Worm (Caenorhabditis elegans) whole organism, L1 larva: ENCODE data around the gene abhd-14.
"Not testable (repeated sequence)": the region's sequence is repeated elsewhere in the genome, so short reads cannot be mapped to it uniquely, and the experiment has no call there.

Source experiments
- C04F5.9 ChIP-seq: sonication (generic microtip); optimal IDR thresholded peaks from 2 replicates; lab custom pipeline; 2016; ENCODE audit warnings: missing genetic modification characterization, missing compliant biosample characterization
- C16A3.4 ChIP-seq: fragments of 150-350 bp; optimal IDR thresholded peaks from 2 replicates; lab custom pipeline; 2014; ENCODE audit warnings: missing biosample characterization, missing genetic modification characterization
- ceh-88 ChIP-seq: fragments of 200-800 bp; sonication (Bioruptor generic); IDR thresholded peaks from 2 replicates; pipeline ENCODE4 v1.3.6; 2022; ENCODE audit warnings: missing genetic modification characterization, missing compliant biosample characterization
- ceh-90 ChIP-seq: sonication (generic microtip); optimal IDR thresholded peaks from 2 replicates; lab custom pipeline; 2016; ENCODE audit warnings: missing genetic modification characterization, missing compliant biosample characterization
- ces-1 ChIP-seq: fragments of 150-350 bp; optimal IDR thresholded peaks from 2 replicates; lab custom pipeline; 2014; ENCODE audit warnings: missing biosample characterization, missing genetic modification reagents, missing genetic modification characterization
- efl-1 ChIP-seq, 4 experiments: fragments of 150-350 bp; optimal IDR thresholded peaks in 3 of 4; peaks in 1 of 4; 1 replicate in 1 of 4; 2 replicates in 3 of 4; lab custom pipeline; 2014; ENCODE audit warnings: missing biosample characterization in 2 of 4, missing genetic modification characterization in 2 of 4, missing genetic modification reagents in 2 of 4
- egl-13 ChIP-seq: sonication (generic microtip); optimal IDR thresholded peaks from 2 replicates; lab custom pipeline; 2016; ENCODE audit warnings: missing genotype, missing genetic modification reagents, missing genetic modification characterization, missing compliant biosample characterization
- egl-27 ChIP-seq, 2 experiments: fragments of 150-350 bp in 1 of 2; sonication (generic microtip); optimal IDR thresholded peaks; 3 replicates each; lab custom pipeline; 2017 to 2018; ENCODE audit warnings: missing biosample characterization in 2 of 2, missing genetic modification characterization in 2 of 2, missing genetic modification reagents in 2 of 2
- elt-2 ChIP-seq: sonication (generic microtip); optimal IDR thresholded peaks from 2 replicates; lab custom pipeline; 2016; ENCODE audit warnings: missing genetic modification characterization, mild to moderate bottlenecking, inconsistent platforms, missing compliant biosample characterization, missing genetic modification reagents
- fkh-10 ChIP-seq: sonication (generic microtip); optimal IDR thresholded peaks from 2 replicates; lab custom pipeline; 2017; ENCODE audit warnings: missing biosample characterization, missing genetic modification reagents, missing genetic modification characterization
- grh-1 ChIP-seq: fragments of 200-800 bp; sonication (Bioruptor generic); IDR thresholded peaks from 2 replicates; pipeline ENCODE4 v1.3.6; 2022; ENCODE audit warnings: missing genetic modification reagents, missing genetic modification characterization, missing compliant biosample characterization
- hlh-17 ChIP-seq: fragments of 200-800 bp; sonication (Bioruptor generic); optimal IDR thresholded peaks from 2 replicates; lab custom pipeline; 2018; ENCODE audit warnings: missing genetic modification characterization, mild to moderate bottlenecking, missing compliant biosample characterization, moderate library complexity, borderline replicate concordance
- isw-1 ChIP-seq: fragments of 200-800 bp; sonication (Bioruptor generic); IDR thresholded peaks from 2 replicates; pipeline ENCODE4 v1.3.6; 2022; ENCODE audit warnings: missing genetic modification characterization, missing compliant biosample characterization
- jun-1 ChIP-seq: fragments of 150-350 bp; optimal IDR thresholded peaks from 2 replicates; lab custom pipeline; 2014; ENCODE audit warnings: missing biosample characterization, missing genetic modification reagents, missing genetic modification characterization
- lin-13 ChIP-seq: fragments of 150-350 bp; optimal IDR thresholded peaks from 2 replicates; lab custom pipeline; 2014; ENCODE audit warnings: missing biosample characterization, missing genetic modification reagents, missing genetic modification characterization
- lin-14 ChIP-seq: fragments of 200-800 bp; sonication (Bioruptor generic); optimal IDR thresholded peaks from 2 replicates; lab custom pipeline; 2018; ENCODE audit warnings: mild to moderate bottlenecking, missing genetic modification characterization, moderate library complexity, missing compliant biosample characterization
- lin-35 ChIP-seq, 2 experiments: fragments of 150-350 bp; optimal IDR thresholded peaks; 2 replicates each; lab custom pipeline; 2014; ENCODE audit warnings: missing biosample characterization in 2 of 2, missing genetic modification characterization in 2 of 2, missing genetic modification reagents in 2 of 2
- mef-2 ChIP-seq: fragments of 150-350 bp; optimal IDR thresholded peaks from 2 replicates; lab custom pipeline; 2014; ENCODE audit warnings: missing biosample characterization, missing genetic modification characterization
- nhr-19 ChIP-seq: fragments of 200-800 bp; sonication (Bioruptor generic); conservative IDR thresholded peaks from 2 replicates; pipeline ENCODE4 v1.3.6; 2022; ENCODE audit warnings: missing genetic modification characterization, missing compliant biosample characterization
- nhr-20 ChIP-seq: sonication (generic microtip); optimal IDR thresholded peaks from 2 replicates; lab custom pipeline; 2016; ENCODE audit warnings: mild to moderate bottlenecking, missing genetic modification characterization, missing compliant biosample characterization
- nhr-47 ChIP-seq: sonication (generic microtip); optimal IDR thresholded peaks from 2 replicates; lab custom pipeline; 2016; ENCODE audit warnings: mild to moderate bottlenecking, missing genetic modification characterization, moderate library complexity, missing compliant biosample characterization
- nhr-76 ChIP-seq: sonication (generic microtip); optimal IDR thresholded peaks from 2 replicates; lab custom pipeline; 2017; ENCODE audit warnings: missing biosample characterization, missing genetic modification characterization
- nhr-77 ChIP-seq: fragments of 150-350 bp; optimal IDR thresholded peaks from 2 replicates; lab custom pipeline; 2014; ENCODE audit warnings: missing biosample characterization, missing genetic modification characterization
- nhr-84 ChIP-seq: sonication (generic microtip); optimal IDR thresholded peaks from 2 replicates; lab custom pipeline; 2017; ENCODE audit warnings: missing biosample characterization, missing genetic modification characterization
- pag-3 ChIP-seq: sonication (generic microtip); optimal IDR thresholded peaks from 2 replicates; lab custom pipeline; 2017; ENCODE audit warnings: missing genetic modification characterization, mild to moderate bottlenecking, missing compliant biosample characterization, antibody characterized with exemption, borderline replicate concordance; ENCODE audit not compliant: insufficient read depth
- sox-4 ChIP-seq: sonication (generic microtip); optimal IDR thresholded peaks from 2 replicates; lab custom pipeline; 2016; ENCODE audit warnings: missing genetic modification characterization, missing compliant biosample characterization
- sup-37 ChIP-seq: fragments of 200-800 bp; sonication (Bioruptor generic); optimal IDR thresholded peaks from 2 replicates; lab custom pipeline; 2018; ENCODE audit warnings: mild to moderate bottlenecking, missing genetic modification characterization, missing compliant biosample characterization
- swsn-7 ChIP-seq: sonication (generic microtip); optimal IDR thresholded peaks from 2 replicates; lab custom pipeline; 2016; ENCODE audit warnings: missing genetic modification characterization, missing compliant biosample characterization
- tbx-2 ChIP-seq: sonication (generic microtip); optimal IDR thresholded peaks from 2 replicates; lab custom pipeline; 2016; ENCODE audit warnings: missing genetic modification characterization, missing compliant biosample characterization
- tlp-1 ChIP-seq: fragments of 150-350 bp; optimal IDR thresholded peaks from 2 replicates; lab custom pipeline; 2014; ENCODE audit warnings: missing biosample characterization, missing genetic modification characterization
- unc-130 ChIP-seq: fragments of 150-350 bp; optimal IDR thresholded peaks from 2 replicates; lab custom pipeline; 2017; ENCODE audit warnings: missing biosample characterization, missing genetic modification characterization, inconsistent platforms
- unc-86 ChIP-seq: sonication (generic microtip); optimal IDR thresholded peaks from 2 replicates; lab custom pipeline; 2016; ENCODE audit warnings: missing genetic modification characterization, missing compliant biosample characterization
- unc-98 ChIP-seq: fragments of 200-800 bp; sonication (Bioruptor generic); IDR thresholded peaks from 2 replicates; pipeline ENCODE4 v1.3.6; 2022; ENCODE audit warnings: missing genetic modification characterization, missing compliant biosample characterization
- zip-4 ChIP-seq: fragments of 200-800 bp; sonication (Bioruptor generic); optimal IDR thresholded peaks from 2 replicates; lab custom pipeline; 2018; ENCODE audit warnings: mild to moderate bottlenecking, missing genetic modification characterization, moderate library complexity, missing compliant biosample characterization
- ztf-4 ChIP-seq: fragments of 150-350 bp; optimal IDR thresholded peaks from 2 replicates; lab custom pipeline; 2014; ENCODE audit warnings: missing biosample characterization, missing genetic modification characterization

abhd-14 gene

DNA sequence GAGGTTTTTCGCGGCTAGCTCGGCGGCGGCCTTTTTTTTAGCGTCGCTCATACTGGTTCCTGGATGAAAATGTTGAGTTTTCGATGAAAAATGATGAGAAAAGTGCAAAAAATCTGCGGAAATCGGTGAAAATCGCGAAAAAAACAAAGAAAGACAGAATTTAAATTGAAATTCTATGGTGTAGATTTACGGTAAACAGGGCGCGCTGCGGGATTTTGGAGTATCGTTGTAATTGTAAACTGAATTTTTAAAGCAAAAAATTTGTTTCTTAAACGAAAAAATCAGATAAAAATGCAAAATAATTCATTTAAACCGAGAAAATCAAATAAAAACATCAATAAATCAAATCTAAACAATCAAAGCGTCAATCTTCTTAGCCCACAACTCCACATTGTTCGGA is 24.9 kb upstream of the abhd-14 start, which contains the start of gene dcap-1 (continued):
- TF ChIP-seq jun-1 (tag; lab: Kevin White, UChicago) = no peak
- no peak for TF ChIP-seq ztf-4 (tag; lab: Kevin White, UChicago)
- no peak for TF ChIP-seq sup-37 (GFP tag; lab: Kevin White, UChicago)
- no peak for TF ChIP-seq egl-13 (tag; lab: Kevin White, UChicago)
- no peak for TF ChIP-seq mef-2 (tag; lab: Kevin White, UChicago)
- peak; percentile 48 to 63 for TF ChIP-seq efl-1 (optimal IDR thresholded peaks at IDR 0.05; lab: Kevin White, UChicago)
- peak; percentile 60 to 91 for TF ChIP-seq efl-1 (GFP tag; optimal IDR thresholded peaks at IDR 0.05 in 1 of 2; lab: Kevin White, UChicago)
- peak; percentile 20; the same call in 1 of the 2 replicates for TF ChIP-seq isw-1 (GFP tag; lab: Robert Waterston, UW)
- peak; percentile 29 for TF ChIP-seq tbx-2 (tag; lab: Kevin White, UChicago)
- no peak for TF ChIP-seq nhr-77 (tag; lab: Kevin White, UChicago)
- no peak for TF ChIP-seq pag-3

DNA sequence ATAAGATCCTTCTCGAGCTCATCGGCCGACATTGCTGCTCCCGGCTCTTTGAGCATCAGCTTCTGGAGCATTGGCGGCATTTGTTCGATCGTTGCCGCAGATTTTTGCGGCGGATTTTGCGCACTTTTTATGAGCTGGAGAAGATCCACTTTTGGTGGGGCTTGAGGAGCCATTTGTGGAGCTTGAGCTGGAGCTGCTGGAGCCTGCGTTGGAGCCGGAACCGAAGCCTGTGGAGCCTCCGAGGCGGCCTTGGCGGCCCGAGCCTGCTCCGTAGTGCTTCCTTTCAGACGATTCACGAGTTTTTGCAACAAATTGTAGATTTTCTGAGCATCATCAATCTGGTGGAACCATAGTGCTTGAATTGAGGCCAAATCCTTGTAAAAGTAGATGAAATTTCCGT is 24.1 kb upstream of the abhd-14 start:
- TF ChIP-seq unc-130 = no peak
- TF ChIP-seq ceh-88 = no peak
- TF ChIP-seq elt-2 (tag; lab: Kevin White, UChicago) = no peak
- TF ChIP-seq ztf-4 (tag; lab: Kevin White, UChicago) = no peak
- no peak for TF ChIP-seq efl-1 (optimal IDR thresholded peaks at IDR 0.05; lab: Kevin White, UChicago)
- TF ChIP-seq efl-1 (GFP tag; optimal IDR thresholded peaks at IDR 0.05 in 1 of 2; lab: Kevin White, UChicago) = peak in 1 of 2 experiments; percentile 10

- TF ChIP-seq swsn-7 (tag; lab: Kevin White, UChicago); fkh-10 (GFP tag; lab: Kevin White, UChicago); lin-13 (GFP tag; lab: Kevin White, UChicago): not testable (repeated sequence)
Measured at ce11 chrIV:1051636-1052133, 21.8 kb upstream of the abhd-14 start, which contains the start of gene Y55F3AM.21. Gene Y55F3AM.21 (minus strand): TSS chrIV:1051686.

DNA sequence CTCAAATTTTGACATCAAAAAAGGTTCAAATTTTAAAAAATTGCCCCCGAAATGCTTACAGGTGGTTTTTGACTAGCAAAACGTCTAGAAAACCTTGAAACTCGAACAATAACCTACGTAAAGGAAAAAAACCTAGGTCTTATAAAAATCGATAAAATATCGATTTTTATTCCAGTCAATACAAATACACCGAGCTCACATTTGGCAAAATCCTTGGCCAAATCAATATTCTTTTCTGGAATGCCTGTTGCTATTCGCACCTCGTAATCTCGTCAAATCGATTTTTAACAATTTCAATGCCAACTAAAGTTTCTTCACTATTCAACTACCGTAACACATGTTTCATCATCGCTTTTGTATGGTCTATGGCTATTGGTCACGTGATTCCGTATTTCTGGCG is 17.2 kb upstream of the abhd-14 start:
- TF ChIP-seq nhr-20 (tag; lab: Kevin White, UChicago) (no peak), sox-4 (tag; lab: Kevin White, UChicago) (no peak), lin-14 (GFP tag; lab: Kevin White, UChicago) (no peak), grh-1 (GFP tag; lab: Robert Waterston, UW) (no peak), ces-1 (GFP tag; lab: Kevin White, UChicago) (no peak), ceh-90 (tag; lab: Kevin White, UChicago) (no peak), nhr-19 (no peak), zip-4 (GFP tag; lab: Kevin White, UChicago) (no peak), egl-27 (tag; optimal IDR thresholded peaks at IDR 0.05; lab: Kevin White, UChicago) (no peak), unc-86 (no peak), nhr-84 (tag; lab: Kevin White, UChicago) (no peak), ztf-4 (tag; lab: Kevin White, UChicago) (no peak), mef-2 (tag; lab: Kevin White, UChicago) (no peak), isw-1 (GFP tag; lab: Robert Waterston, UW) (no peak), nhr-76 (tag; lab: Kevin White, UChicago) (no peak), egl-13 (tag; lab: Kevin White, UChicago) (no peak), hlh-17 (no peak), C16A3.4 (tag; lab: Kevin White, UChicago) (no peak)
- TF ChIP-seq, all 84 proteins: peak for 0

DNA sequence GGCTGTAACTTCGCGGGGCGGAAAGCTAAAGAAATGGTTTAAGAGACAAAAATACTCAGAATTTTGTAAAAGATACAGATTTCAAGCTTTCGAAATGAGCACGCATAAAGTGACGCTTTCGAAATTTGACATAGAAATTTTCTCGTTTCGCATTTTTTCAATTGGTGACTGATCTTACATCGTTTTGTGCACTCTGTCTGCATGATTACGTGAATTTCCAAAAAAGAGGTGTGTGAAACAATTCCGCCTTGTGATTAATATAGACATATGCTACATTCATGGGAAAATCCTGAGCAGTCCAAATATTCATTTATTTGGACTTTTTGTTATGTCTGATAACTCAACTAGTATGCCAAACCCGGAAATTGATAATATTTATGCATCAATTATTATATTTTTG is 15.8 kb upstream of the abhd-14 start, which contains the start of gene srx-12:
Gene srx-12, plus strand, starts transcription at position 301 of the 400 bp plus-strand sequence.
- TF ChIP-seq tlp-1 (tag; lab: Kevin White, UChicago) (no peak), nhr-47 (tag; lab: Kevin White, UChicago) (no peak), C04F5.9 (tag; lab: Kevin White, UChicago) (no peak), nhr-77 (tag; lab: Kevin White, UChicago) (no peak), unc-98 (GFP tag; lab: Robert Waterston, UW) (no peak), lin-35 (GFP tag; optimal IDR thresholded peaks at IDR 0.05; lab: Kevin White, UChicago) (no peak), lin-13 (GFP tag; lab: Kevin White, UChicago) (no peak), unc-130 (no peak), ces-1 (GFP tag; lab: Kevin White, UChicago) (no peak), nhr-19 (no peak)
